Fruit fly (Drosophila melanogaster) whole organism, embryonic: Measurements from ENCODE around the gene CenB1A.

ENCODE experiments used
- CG18476 ChIP-seq: fragments of 200-800 bp; sonication (Bioruptor generic); optimal IDR thresholded peaks from 2 replicates; lab custom pipeline; 2016; ENCODE audit warnings: missing biosample characterization, mild to moderate bottlenecking, missing genetic modification characterization
- CG2712 ChIP-seq: fragments of 200-800 bp; optimal IDR thresholded peaks from 3 replicates; lab custom pipeline; 2019; ENCODE audit warnings: missing biosample characterization, mild to moderate bottlenecking, missing genetic modification characterization, moderate library complexity
- CG32532 ChIP-seq: fragments of 200-800 bp; sonication (Bioruptor generic); IDR thresholded peaks from 2 replicates; pipeline ENCODE4 v1.3.6; 2022; ENCODE audit warnings: missing biosample characterization, missing genetic modification characterization
- CG34422 ChIP-seq: fragments of 200-800 bp; sonication (Bioruptor generic); IDR thresholded peaks from 3 replicates; pipeline ENCODE4 v1.3.6; 2022; ENCODE audit warnings: missing biosample characterization, missing genetic modification characterization
- CG8478 ChIP-seq: fragments of >200 bp; optimal IDR thresholded peaks from 2 replicates; lab custom pipeline; 2018
- Dfd ChIP-seq, 2 experiments: fragments of >200 bp; optimal IDR thresholded peaks; 2 replicates each; lab custom pipeline; 2017; ENCODE audit warnings: missing biosample characterization in 2 of 2, missing genetic modification characterization in 2 of 2
- Fer1 ChIP-seq: fragments of 200-800 bp; sonication (Bioruptor generic); optimal IDR thresholded peaks from 2 replicates; lab custom pipeline; 2017; ENCODE audit warnings: missing biosample characterization, mild to moderate bottlenecking, missing genetic modification characterization
- GATAe ChIP-seq: fragments of 200-800 bp; sonication (Bioruptor generic); conservative IDR thresholded peaks from 2 replicates; pipeline ENCODE4 v1.3.6; 2022; ENCODE audit warnings: missing biosample characterization, missing genetic modification characterization
- exex ChIP-seq: fragments of 200-800 bp; sonication (Bioruptor generic); optimal IDR thresholded peaks from 4 replicates; lab custom pipeline; 2018; ENCODE audit warnings: missing biosample characterization, mild to moderate bottlenecking, missing genetic modification characterization, moderate library complexity
- gsb-n ChIP-seq: fragments of 200-800 bp; sonication (Bioruptor generic); optimal IDR thresholded peaks from 3 replicates; lab custom pipeline; 2018; ENCODE audit warnings: missing biosample characterization, mild to moderate bottlenecking, missing genetic modification characterization
- sima ChIP-seq: fragments of 200-800 bp; sonication (Bioruptor generic); optimal IDR thresholded peaks from 2 replicates; lab custom pipeline; 2016; ENCODE audit warnings: missing biosample characterization, missing genetic modification characterization
- so ChIP-seq: fragments of 200-800 bp; sonication (Bioruptor generic); IDR thresholded peaks from 3 replicates; pipeline ENCODE4 v1.3.6; 2022; ENCODE audit warnings: missing biosample characterization, missing genetic modification characterization

DNA sequence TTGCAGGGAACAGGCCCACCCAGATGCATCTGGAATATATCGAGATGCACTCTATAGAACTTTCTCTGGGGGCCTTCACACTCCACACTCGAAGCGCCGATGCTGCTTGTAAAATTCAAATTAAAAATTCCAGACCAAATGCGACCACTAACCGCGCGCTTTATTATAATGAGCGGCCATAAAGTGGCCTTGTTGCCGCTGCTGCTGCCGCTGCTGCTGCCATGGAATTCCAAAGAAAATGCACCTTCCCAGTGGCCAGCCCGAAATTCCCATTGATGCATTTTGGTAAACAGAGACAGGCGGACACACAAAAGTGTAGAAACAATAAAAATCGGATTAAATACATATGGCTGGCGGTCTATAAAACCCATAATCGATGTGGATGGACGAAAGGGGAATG, 12.0 kb downstream of the CenB1A start:
- TF ChIP-seq GATAe (GFP tag; lab: Robert Waterston, UW) (no peak), exex (tag; lab: Kevin White, UChicago) (no peak), Dfd (GFP tag; optimal IDR thresholded peaks at IDR 0.05; lab: Kevin White, UChicago) (no peak), CG2712 (no peak), sima (GFP tag; lab: Kevin White, UChicago) (no peak), gsb-n (no peak), so (GFP tag; lab: Robert Waterston, UW) (no peak), CG32532 (no peak), Fer1 (GFP tag; lab: Kevin White, UChicago) (no peak), CG8478 (lab: Kevin White, UChicago) (no peak), CG18476 (GFP tag; lab: Kevin White, UChicago) (no peak), CG34422 (GFP tag; lab: Robert Waterston, UW) (no peak)
